Worm (Caenorhabditis elegans) whole organism, young adult: ENCODE results near the gene C16C10.1.

Experiments
- B0336.3 ChIP-seq: fragments of 200-800 bp; sonication (Bioruptor generic); IDR thresholded peaks from 2 replicates; pipeline ENCODE4 v1.3.6; 2022; ENCODE audit warnings: missing genetic modification characterization, missing compliant biosample characterization
- C06A6.2 ChIP-seq: fragments of 200-800 bp; sonication (Bioruptor generic); conservative IDR thresholded peaks from 2 replicates; pipeline ENCODE4 v1.3.6; 2022; ENCODE audit warnings: missing genetic modification characterization, missing compliant biosample characterization
- C17E4.6 ChIP-seq: fragments of 200-800 bp; sonication (Bioruptor generic); IDR thresholded peaks from 2 replicates; pipeline ENCODE4 v1.3.6; 2022; ENCODE audit warnings: missing genetic modification reagents, missing genetic modification characterization, missing compliant biosample characterization
- F23B12.7 ChIP-seq: sonication (generic microtip); optimal IDR thresholded peaks from 2 replicates; lab custom pipeline; 2017; ENCODE audit warnings: missing genetic modification characterization, mild to moderate bottlenecking, missing compliant biosample characterization, antibody characterized with exemption, moderate library complexity; ENCODE audit not compliant: insufficient read depth
- F33H1.4 ChIP-seq: fragments of 200-800 bp; sonication (Bioruptor generic); IDR thresholded peaks from 2 replicates; pipeline ENCODE4 v1.3.6; 2022; ENCODE audit warnings: missing genetic modification reagents, missing genetic modification characterization, missing compliant biosample characterization
- F37B4.10 ChIP-seq: fragments of 200-800 bp; sonication (Bioruptor generic); IDR thresholded peaks from 2 replicates; pipeline ENCODE4 v1.3.6; 2022; ENCODE audit warnings: missing genetic modification characterization, missing compliant biosample characterization
- F49E8.2 ChIP-seq: sonication (generic microtip); optimal IDR thresholded peaks from 3 replicates; lab custom pipeline; 2017; ENCODE audit warnings: missing genetic modification characterization, mild to moderate bottlenecking, missing compliant biosample characterization, antibody characterized with exemption, moderate library complexity; ENCODE audit not compliant: insufficient read depth
- K11D2.4 ChIP-seq: fragments of 200-800 bp; sonication (Bioruptor generic); IDR thresholded peaks from 2 replicates; pipeline ENCODE4 v1.3.6; 2022; ENCODE audit warnings: missing genetic modification reagents, missing genetic modification characterization, missing compliant biosample characterization
- T26A5.8 ChIP-seq: sonication (generic microtip); optimal IDR thresholded peaks from 2 replicates; lab custom pipeline; 2016; ENCODE audit warnings: missing genetic modification characterization, missing compliant biosample characterization
- Y53G8AR.9 ChIP-seq: fragments of 200-800 bp; sonication (Bioruptor generic); conservative IDR thresholded peaks from 2 replicates; pipeline ENCODE4 v1.3.6; 2022; ENCODE audit warnings: missing genetic modification reagents, missing genetic modification characterization, missing compliant biosample characterization
- Y79H2A.3 ChIP-seq: fragments of 200-800 bp; sonication (Bioruptor generic); conservative IDR thresholded peaks from 2 replicates; pipeline ENCODE4 v1.3.6; 2022; ENCODE audit warnings: missing genetic modification reagents, missing genetic modification characterization, missing compliant biosample characterization
- ZK185.1 ChIP-seq: sonication (generic microtip); optimal IDR thresholded peaks from 2 replicates; lab custom pipeline; 2016; ENCODE audit warnings: mild to moderate bottlenecking, missing genetic modification characterization, missing compliant biosample characterization; ENCODE audit not compliant: poor library complexity, severe bottlenecking
- atf-7 ChIP-seq: sonication (generic microtip); optimal IDR thresholded peaks from 2 replicates; lab custom pipeline; 2017; ENCODE audit warnings: mild to moderate bottlenecking, missing genetic modification characterization, missing compliant biosample characterization
- attf-3 ChIP-seq: fragments of 200-800 bp; sonication (Bioruptor generic); conservative IDR thresholded peaks from 2 replicates; pipeline ENCODE4 v1.3.6; 2022; ENCODE audit warnings: missing genetic modification reagents, missing genetic modification characterization, missing compliant biosample characterization
- attf-6 ChIP-seq: fragments of 200-800 bp; sonication (Bioruptor generic); IDR thresholded peaks from 2 replicates; pipeline ENCODE4 v1.3.6; 2022; ENCODE audit warnings: missing genetic modification reagents, missing genetic modification characterization, missing compliant biosample characterization
- cebp-2 ChIP-seq: fragments of 200-800 bp; sonication (Bioruptor generic); IDR thresholded peaks from 2 replicates; pipeline ENCODE4 v1.3.6; 2022; ENCODE audit warnings: missing genetic modification characterization, missing compliant biosample characterization
- ceh-27 ChIP-seq: fragments of 200-800 bp; sonication (Bioruptor generic); optimal IDR thresholded peaks from 2 replicates; lab custom pipeline; 2018; ENCODE audit warnings: mild to moderate bottlenecking, missing genetic modification characterization, moderate library complexity, missing compliant biosample characterization
- ceh-79 ChIP-seq: sonication (generic microtip); optimal IDR thresholded peaks from 2 replicates; lab custom pipeline; 2017; ENCODE audit warnings: mild to moderate bottlenecking, missing genetic modification characterization, missing compliant biosample characterization
- chd-7 ChIP-seq: sonication (generic microtip); optimal IDR thresholded peaks from 2 replicates; lab custom pipeline; 2016; ENCODE audit warnings: mild to moderate bottlenecking, missing genetic modification characterization, moderate library complexity, missing compliant biosample characterization
- dpff-1 ChIP-seq: sonication (generic microtip); optimal IDR thresholded peaks from 2 replicates; lab custom pipeline; 2017; ENCODE audit warnings: mild to moderate bottlenecking, missing genetic modification characterization, missing compliant biosample characterization
- dpl-1 ChIP-seq: fragments of 150-350 bp; optimal IDR thresholded peaks from 2 replicates; lab custom pipeline; 2014; ENCODE audit warnings: missing biosample characterization, missing genetic modification reagents, missing genetic modification characterization
- efl-1 ChIP-seq: fragments of 150-350 bp; optimal IDR thresholded peaks from 2 replicates; lab custom pipeline; 2014; ENCODE audit warnings: missing biosample characterization, missing genetic modification reagents, missing genetic modification characterization
- egrh-3 ChIP-seq: fragments of 200-800 bp; sonication (Bioruptor generic); IDR thresholded peaks from 2 replicates; pipeline ENCODE4 v1.3.6; 2022; ENCODE audit warnings: missing genetic modification reagents, missing genetic modification characterization, missing compliant biosample characterization
- ets-4 ChIP-seq: fragments of 200-800 bp; sonication (Bioruptor generic); optimal IDR thresholded peaks from 2 replicates; lab custom pipeline; 2018; ENCODE audit warnings: mild to moderate bottlenecking, missing genetic modification characterization, missing compliant biosample characterization
- hlh-26 ChIP-seq: fragments of 200-800 bp; sonication (Bioruptor generic); conservative IDR thresholded peaks from 2 replicates; pipeline ENCODE4 v1.3.6; 2022; ENCODE audit warnings: missing genetic modification reagents, missing genetic modification characterization, missing compliant biosample characterization
- hsf-1 ChIP-seq: fragments of 200-800 bp; sonication (Bioruptor generic); IDR thresholded peaks from 2 replicates; pipeline ENCODE4 v1.3.6; 2022; ENCODE audit warnings: missing genetic modification reagents, missing genetic modification characterization, missing compliant biosample characterization
- let-526 ChIP-seq: fragments of 200-800 bp; sonication (Bioruptor generic); IDR thresholded peaks from 2 replicates; pipeline ENCODE4 v1.3.6; 2022; ENCODE audit warnings: missing genetic modification reagents, missing genetic modification characterization, missing compliant biosample characterization
- let-607 ChIP-seq, 2 experiments: fragments of 200-800 bp in 1 of 2; sonication (Bioruptor generic) in 1 of 2; sonication (generic microtip) in 1 of 2; optimal IDR thresholded peaks; 2 replicates each; lab custom pipeline; 2016 to 2018; ENCODE audit warnings: mild to moderate bottlenecking in 2 of 2, missing compliant biosample characterization in 2 of 2, missing genetic modification characterization in 2 of 2, moderate library complexity in 2 of 2, missing genotype in 1 of 2
- lin-35 ChIP-seq, 3 experiments: fragments of 150-350 bp in 2 of 3; sonication (generic microtip) in 1 of 3; optimal IDR thresholded peaks; 2 replicates each; lab custom pipeline; 2014 to 2018; ENCODE audit warnings: missing biosample characterization in 3 of 3, missing genetic modification characterization in 3 of 3, missing genetic modification reagents in 3 of 3
- lin-40 ChIP-seq: sonication (generic microtip); optimal IDR thresholded peaks from 2 replicates; lab custom pipeline; 2016; ENCODE audit warnings: missing genetic modification characterization, mild to moderate bottlenecking, missing compliant biosample characterization, missing genotype, missing genetic modification reagents
- lin-54 ChIP-seq: fragments of 200-800 bp; sonication (Bioruptor generic); optimal IDR thresholded peaks from 2 replicates; lab custom pipeline; 2018; ENCODE audit warnings: mild to moderate bottlenecking, missing genetic modification characterization, missing compliant biosample characterization
- madf-6 ChIP-seq: fragments of 200-800 bp; sonication (Bioruptor generic); IDR thresholded peaks from 2 replicates; pipeline ENCODE4 v1.3.6; 2022; ENCODE audit warnings: missing genetic modification reagents, missing genetic modification characterization, missing compliant biosample characterization
- madf-8 ChIP-seq: fragments of 200-800 bp; sonication (Bioruptor generic); conservative IDR thresholded peaks from 2 replicates; pipeline ENCODE4 v1.3.6; 2022; ENCODE audit warnings: missing genetic modification reagents, missing genetic modification characterization, missing compliant biosample characterization
- mcd-1 ChIP-seq: fragments of 200-800 bp; sonication (Bioruptor generic); IDR thresholded peaks from 2 replicates; pipeline ENCODE4 v1.3.6; 2022; ENCODE audit warnings: missing genetic modification reagents, missing genetic modification characterization, missing compliant biosample characterization
- mel-28 ChIP-seq: sonication (generic microtip); optimal IDR thresholded peaks from 2 replicates; lab custom pipeline; 2016; ENCODE audit warnings: borderline replicate concordance, mild to moderate bottlenecking, missing genetic modification characterization, missing compliant biosample characterization
- nfya-2 ChIP-seq: fragments of 200-800 bp; sonication (Bioruptor generic); IDR thresholded peaks from 2 replicates; pipeline ENCODE4 v1.3.6; 2022; ENCODE audit warnings: missing genetic modification reagents, missing genetic modification characterization, missing compliant biosample characterization
- nfyb-1 ChIP-seq: fragments of 200-800 bp; sonication (Bioruptor generic); IDR thresholded peaks from 2 replicates; pipeline ENCODE4 v1.3.6; 2022; ENCODE audit warnings: missing genetic modification reagents, missing genetic modification characterization, missing compliant biosample characterization
- nhr-27 ChIP-seq: fragments of 200-800 bp; sonication (Bioruptor generic); optimal IDR thresholded peaks from 2 replicates; lab custom pipeline; 2018; ENCODE audit warnings: mild to moderate bottlenecking, missing genetic modification characterization, moderate library complexity, missing compliant biosample characterization
- nhr-80 ChIP-seq: sonication (generic microtip); optimal IDR thresholded peaks from 2 replicates; lab custom pipeline; 2016; ENCODE audit warnings: missing genetic modification characterization, missing compliant biosample characterization
- somi-1 ChIP-seq: fragments of 200-800 bp; sonication (Bioruptor generic); optimal IDR thresholded peaks from 2 replicates; lab custom pipeline; 2018; ENCODE audit warnings: mild to moderate bottlenecking, missing genetic modification characterization, missing compliant biosample characterization
- sptf-2 ChIP-seq: fragments of 200-800 bp; sonication (Bioruptor generic); optimal IDR thresholded peaks from 2 replicates; lab custom pipeline; 2018; ENCODE audit warnings: mild to moderate bottlenecking, missing genetic modification characterization, missing compliant biosample characterization
- zim-3 ChIP-seq: sonication (generic microtip); optimal IDR thresholded peaks from 2 replicates; lab custom pipeline; 2017; ENCODE audit warnings: mild to moderate bottlenecking, missing genetic modification characterization, moderate library complexity, missing compliant biosample characterization
- ztf-26 ChIP-seq: sonication (generic microtip); optimal IDR thresholded peaks from 2 replicates; lab custom pipeline; 2017; ENCODE audit warnings: missing genetic modification characterization, missing compliant biosample characterization

C16C10.1 gene

ce11 chrIII:4227363-4227762 is 46.1 kb upstream of the C16C10.1 start:
- TF ChIP-seq nhr-80 (tag; lab: Kevin White, UChicago) (peak; percentile 65), somi-1 (GFP tag; lab: Kevin White, UChicago) (no peak), mcd-1 (GFP tag; lab: Robert Waterston, UW) (no peak), mel-28 (no peak), attf-6 (GFP tag; lab: Robert Waterston, UW) (no peak)

DNA sequence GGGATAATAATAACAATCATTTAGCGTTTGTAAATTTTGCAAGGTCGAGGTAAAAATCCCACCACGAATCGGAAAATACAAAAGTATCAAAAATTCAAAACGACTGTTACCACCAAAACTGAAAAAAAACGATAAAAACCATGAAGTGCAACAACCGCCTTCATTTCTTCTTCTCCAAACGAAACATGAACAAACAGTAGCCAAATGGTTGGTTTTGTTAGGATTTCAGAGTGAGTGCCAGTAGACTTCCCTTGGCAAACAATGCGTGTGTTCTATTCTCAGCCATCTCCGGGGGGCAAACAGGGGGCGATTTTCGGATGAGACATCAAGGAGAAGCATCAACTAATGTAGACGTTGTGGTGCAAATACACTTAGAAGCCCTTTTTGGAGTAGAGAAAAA is 43.5 kb upstream of the C16C10.1 start:
- no peak for TF ChIP-seq F33H1.4 (GFP tag; lab: Robert Waterston, UW)
- TF ChIP-seq, all 124 proteins: peak for 0

DNA sequence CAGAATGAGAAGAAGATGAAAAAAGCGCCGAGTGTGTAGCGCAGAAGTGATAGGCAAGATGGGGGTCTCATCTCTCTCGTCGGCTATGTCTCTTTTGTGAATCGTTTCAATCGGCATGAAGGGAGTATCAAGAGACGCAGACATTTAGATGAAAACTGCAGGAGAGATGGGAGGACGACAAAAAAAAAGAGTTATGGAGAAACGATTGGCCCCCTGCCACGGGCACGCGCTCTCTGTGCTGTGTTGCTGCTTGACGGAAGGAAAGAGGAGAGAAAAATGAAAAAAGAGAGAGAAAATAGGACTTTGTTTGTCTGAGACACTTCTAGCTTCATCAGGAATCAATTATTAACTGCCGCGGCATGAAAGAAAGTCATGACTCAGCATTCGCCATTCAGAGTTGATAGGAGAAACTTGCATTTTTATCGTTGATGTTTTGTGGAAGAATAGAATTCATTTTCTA is 42.5 kb upstream of the C16C10.1 start:
- TF ChIP-seq somi-1 (GFP tag; lab: Kevin White, UChicago) (peak; percentile 87), mcd-1 (GFP tag; lab: Robert Waterston, UW) (0 out of 2 replicates have a peak, but pooled peaks have one; percentile 21), F49E8.2 (tag; lab: Kevin White, UChicago) (no peak), madf-6 (GFP tag; lab: Robert Waterston, UW) (no peak), dpff-1 (tag; lab: Kevin White, UChicago) (no peak), lin-54 (GFP tag; lab: Kevin White, UChicago) (peak; percentile 41), hlh-26 (GFP tag; lab: Robert Waterston, UW) (no peak), ztf-26 (tag; lab: Kevin White, UChicago) (no peak), cebp-2 (GFP tag; lab: Robert Waterston, UW) (no peak), atf-7 (peak; percentile 58), nfyb-1 (GFP tag; lab: Robert Waterston, UW) (peak; percentile 85), Y53G8AR.9 (0 out of 2 replicates have a peak, but pooled peaks have one; percentile 44), nfya-2 (GFP tag; lab: Robert Waterston, UW) (no peak), nhr-27 (tag; lab: Kevin White, UChicago) (no peak), zim-3 (tag; lab: Kevin White, UChicago) (no peak), F37B4.10 (no peak), efl-1 (GFP tag; lab: Kevin White, UChicago) (no peak), let-526 (0 out of 2 replicates have a peak, but pooled peaks have one; percentile 38), attf-3 (GFP tag; lab: Robert Waterston, UW) (0 out of 2 replicates have a peak, but pooled peaks have one; percentile 18), F23B12.7 (tag; lab: Kevin White, UChicago) (peak; percentile 12), T26A5.8 (tag; lab: Kevin White, UChicago) (no peak), ZK185.1 (tag; lab: Kevin White, UChicago) (peak; percentile 24), chd-7 (tag; lab: Kevin White, UChicago) (peak; percentile 74), let-607 (tag; optimal IDR thresholded peaks at IDR 0.05; lab: Kevin White, UChicago) (peak in 1 of 2 experiments; percentile 21), dpl-1 (GFP tag; lab: Kevin White, UChicago) (no peak), ets-4 (GFP tag; lab: Kevin White, UChicago) (no peak), ceh-79 (tag; lab: Kevin White, UChicago) (no peak), ceh-27 (peak; percentile 72), C06A6.2 (GFP tag; lab: Robert Waterston, UW) (0 out of 2 replicates have a peak, but pooled peaks have one; percentile 38), Y79H2A.3 (GFP tag; lab: Robert Waterston, UW) (no peak), C17E4.6 (no peak), lin-40 (tag; lab: Kevin White, UChicago) (peak; percentile 82), madf-8 (GFP tag; lab: Robert Waterston, UW) (no peak), lin-35 (GFP tag; optimal IDR thresholded peaks at IDR 0.05; lab: Kevin White, UChicago) (peak in 1 of 3 experiments; percentile 57), egrh-3 (GFP tag; lab: Robert Waterston, UW) (peak; percentile 49; the same call in 1 of the 2 replicates), K11D2.4 (GFP tag; lab: Robert Waterston, UW) (peak; percentile 77; the same call in 1 of the 2 replicates), sptf-2 (GFP tag; lab: Kevin White, UChicago) (no peak), F33H1.4 (GFP tag; lab: Robert Waterston, UW) (no peak), B0336.3 (GFP tag; lab: Robert Waterston, UW) (peak; percentile 76), hsf-1 (GFP tag; lab: Robert Waterston, UW) (no peak)
